Fruit fly (Drosophila melanogaster) whole organism, wandering third instar larva: ENCODE data around the gene CG43137.

Experiments
- dmrt93B ChIP-seq: fragments of 200-800 bp; sonication (Bioruptor generic); optimal IDR thresholded peaks from 2 replicates; lab custom pipeline; 2018; ENCODE audit warnings: missing biosample characterization, mild to moderate bottlenecking, missing genetic modification characterization
- h ChIP-seq: fragments of 200-800 bp; sonication (Bioruptor generic); optimal IDR thresholded peaks from 3 replicates; lab custom pipeline; 2016; ENCODE audit warnings: missing biosample characterization, mild to moderate bottlenecking, missing genetic modification characterization
- lola ChIP-seq: fragments of >200 bp; optimal IDR thresholded peaks from 2 replicates; lab custom pipeline; 2017; ENCODE audit warnings: missing biosample characterization, missing genetic modification characterization
- usp ChIP-seq: fragments of >200 bp; optimal IDR thresholded peaks from 2 replicates; lab custom pipeline; 2017; ENCODE audit warnings: missing biosample characterization, missing genetic modification characterization

DNA sequence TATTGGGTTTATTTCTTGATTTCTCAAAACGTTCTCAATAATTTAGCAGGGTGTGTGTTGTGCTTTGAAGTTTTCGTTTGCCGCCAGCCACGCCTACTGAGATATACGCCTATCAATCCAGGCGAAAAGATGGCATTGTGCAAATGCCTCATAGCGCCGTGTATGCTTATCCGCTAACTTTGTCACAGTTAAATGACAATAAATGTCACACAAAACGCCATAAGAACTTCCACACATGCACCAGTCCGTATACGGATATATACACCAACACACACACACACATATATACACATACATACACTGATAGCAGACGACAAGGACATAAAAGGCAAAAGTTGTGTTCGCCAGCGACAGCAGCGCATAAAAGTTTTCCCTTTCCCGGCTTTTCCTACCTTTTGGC, at the start of gene CG43137:
- TF ChIP-seq usp (GFP tag; lab: Kevin White, UChicago) (no peak), lola (GFP tag; lab: Kevin White, UChicago) (no peak), dmrt93B (GFP tag; lab: Kevin White, UChicago) (no peak), h (GFP tag; lab: Kevin White, UChicago) (no peak)
